Fruit fly (Drosophila melanogaster) whole organism, embryonic: ENCODE measurements around the gene CG17028.

Experiments
- Abd-B ChIP-seq: fragments of 200-800 bp; sonication (Bioruptor generic); optimal IDR thresholded peaks from 2 replicates; lab custom pipeline; 2018; ENCODE audit warnings: missing biosample characterization, mild to moderate bottlenecking, missing genetic modification characterization, moderate library complexity
- CG10267 ChIP-seq: fragments of 200-800 bp; sonication (Bioruptor generic); optimal IDR thresholded peaks from 2 replicates; lab custom pipeline; 2018; ENCODE audit warnings: missing biosample characterization, mild to moderate bottlenecking, missing genetic modification characterization, moderate library complexity
- CG10959 ChIP-seq: fragments of 200-800 bp; sonication (Bioruptor generic); IDR thresholded peaks from 2 replicates; pipeline ENCODE4 v1.3.6; 2022; ENCODE audit warnings: missing biosample characterization, missing genetic modification characterization
- CG10979 ChIP-seq: fragments of 200-800 bp; sonication (Bioruptor generic); optimal IDR thresholded peaks from 2 replicates; lab custom pipeline; 2018; ENCODE audit warnings: missing biosample characterization, mild to moderate bottlenecking, missing genetic modification characterization, moderate library complexity
- CG11398 ChIP-seq: fragments of 200-800 bp; sonication (Bioruptor generic); optimal IDR thresholded peaks from 2 replicates; lab custom pipeline; 2016; ENCODE audit warnings: missing biosample characterization, missing genetic modification characterization
- CG11560 ChIP-seq: fragments of 200-800 bp; sonication (Bioruptor generic); IDR thresholded peaks from 3 replicates; pipeline ENCODE4 v1.3.6; 2022; ENCODE audit warnings: missing biosample characterization, missing genetic modification characterization
- CG1233 ChIP-seq: fragments of 200-800 bp; sonication (Bioruptor generic); optimal IDR thresholded peaks from 4 replicates; lab custom pipeline; 2018; ENCODE audit warnings: missing biosample characterization, mild to moderate bottlenecking, missing genetic modification characterization
- CG13775 ChIP-seq: fragments of 200-800 bp; sonication (Bioruptor generic); optimal IDR thresholded peaks from 3 replicates; lab custom pipeline; 2017; ENCODE audit warnings: missing biosample characterization, mild to moderate bottlenecking, missing genetic modification characterization
- CG16779 ChIP-seq: fragments of 200-800 bp; sonication (Bioruptor generic); IDR thresholded peaks from 2 replicates; pipeline ENCODE4 v1.3.6; 2022; ENCODE audit warnings: missing biosample characterization, missing genetic modification characterization
- CG17802 ChIP-seq: fragments of 200-800 bp; sonication (Bioruptor generic); optimal IDR thresholded peaks from 2 replicates; lab custom pipeline; 2018; ENCODE audit warnings: missing biosample characterization, mild to moderate bottlenecking, missing genetic modification characterization, moderate library complexity
- CG1792 ChIP-seq: fragments of 200-800 bp; sonication (Bioruptor generic); optimal IDR thresholded peaks from 2 replicates; lab custom pipeline; 2016; ENCODE audit warnings: missing biosample characterization, missing genetic modification characterization
- CG18619 ChIP-seq: fragments of 200-800 bp; sonication (Bioruptor generic); optimal IDR thresholded peaks from 3 replicates; lab custom pipeline; 2017; ENCODE audit warnings: missing biosample characterization, mild to moderate bottlenecking, missing genetic modification characterization
- CG31365 ChIP-seq: fragments of 200-800 bp; sonication (Bioruptor generic); optimal IDR thresholded peaks from 2 replicates; lab custom pipeline; 2018; ENCODE audit warnings: missing biosample characterization, mild to moderate bottlenecking, missing genetic modification characterization
- CG3163 ChIP-seq: fragments of 200-800 bp; sonication (Bioruptor generic); optimal IDR thresholded peaks from 3 replicates; lab custom pipeline; 2016; ENCODE audit warnings: missing biosample characterization, missing genetic modification characterization
- CG33213 ChIP-seq: fragments of 200-800 bp; sonication (Bioruptor generic); optimal IDR thresholded peaks from 3 replicates; lab custom pipeline; 2016; ENCODE audit warnings: missing biosample characterization, missing genetic modification characterization
- CG3726 ChIP-seq: fragments of 200-800 bp; sonication (Bioruptor generic); IDR thresholded peaks from 3 replicates; pipeline ENCODE4, ENCODE4 v1.3.6; 2022; ENCODE audit warnings: missing biosample characterization, missing genetic modification characterization
- CG4360 ChIP-seq: fragments of 200-800 bp; sonication (Bioruptor generic); IDR thresholded peaks from 2 replicates; pipeline ENCODE4 v1.3.6; 2022; ENCODE audit warnings: missing biosample characterization, missing genetic modification characterization
- CG6654 ChIP-seq: fragments of 200-800 bp; sonication (Bioruptor generic); optimal IDR thresholded peaks from 2 replicates; lab custom pipeline; 2017; ENCODE audit warnings: missing biosample characterization, mild to moderate bottlenecking, missing genetic modification characterization
- CG6765 ChIP-seq: fragments of 200-800 bp; sonication (Bioruptor generic); optimal IDR thresholded peaks from 3 replicates; lab custom pipeline; 2017; ENCODE audit warnings: missing biosample characterization, mild to moderate bottlenecking, missing genetic modification characterization
- CG6813 ChIP-seq: fragments of 200-800 bp; sonication (Bioruptor generic); optimal IDR thresholded peaks from 2 replicates; lab custom pipeline; 2017; ENCODE audit warnings: missing biosample characterization, missing genetic modification characterization, mild to moderate bottlenecking, moderate library complexity, missing genetic modification reagents
- CG6854 ChIP-seq: fragments of 200-800 bp; sonication (Bioruptor generic); optimal IDR thresholded peaks from 3 replicates; lab custom pipeline; 2017; ENCODE audit warnings: missing biosample characterization, mild to moderate bottlenecking, missing genetic modification characterization
- CG7271 ChIP-seq: fragments of 200-800 bp; sonication (Bioruptor generic); optimal IDR thresholded peaks from 2 replicates; lab custom pipeline; 2018; ENCODE audit warnings: missing biosample characterization, mild to moderate bottlenecking, missing genetic modification characterization, moderate library complexity
- CG9215 ChIP-seq: fragments of 200-800 bp; sonication (Bioruptor generic); IDR thresholded peaks from 2 replicates; pipeline ENCODE4 v1.3.6; 2022; ENCODE audit warnings: missing biosample characterization, missing genetic modification characterization
- CG9609 ChIP-seq: fragments of 200-800 bp; sonication (Bioruptor generic); optimal IDR thresholded peaks from 3 replicates; lab custom pipeline; 2016; ENCODE audit warnings: missing biosample characterization, missing genetic modification characterization
- CHES-1-like ChIP-seq: fragments of 200-800 bp; sonication (Bioruptor generic); optimal IDR thresholded peaks from 2 replicates; lab custom pipeline; 2016; ENCODE audit warnings: missing biosample characterization, missing genetic modification characterization
- D19A ChIP-seq: fragments of 200-800 bp; optimal IDR thresholded peaks from 3 replicates; lab custom pipeline; 2019; ENCODE audit warnings: missing biosample characterization, mild to moderate bottlenecking, missing genetic modification characterization, moderate library complexity
- Fer3 ChIP-seq: fragments of 200-800 bp; sonication (Bioruptor generic); optimal IDR thresholded peaks from 2 replicates; lab custom pipeline; 2018; ENCODE audit warnings: missing biosample characterization, mild to moderate bottlenecking, missing genetic modification characterization, moderate library complexity
- Hmx ChIP-seq: fragments of 200-800 bp; sonication (Bioruptor generic); optimal IDR thresholded peaks from 2 replicates; lab custom pipeline; 2016; ENCODE audit warnings: missing biosample characterization, missing genetic modification characterization
- Lpt ChIP-seq: fragments of >200 bp; optimal IDR thresholded peaks from 2 replicates; lab custom pipeline; 2018; ENCODE audit warnings: missing biosample characterization, missing genetic modification characterization
- Oli ChIP-seq: fragments of 200-800 bp; sonication (Bioruptor generic); optimal IDR thresholded peaks from 2 replicates; lab custom pipeline; 2018; ENCODE audit warnings: missing biosample characterization, mild to moderate bottlenecking, missing genetic modification characterization, moderate library complexity
- Taf1 ChIP-seq: fragments of 200-800 bp; sonication (Bioruptor generic); IDR thresholded peaks from 2 replicates; pipeline ENCODE4 v1.3.6; 2022; ENCODE audit warnings: missing biosample characterization, missing genetic modification characterization
- bcd ChIP-seq: fragments of 200-800 bp; sonication (Bioruptor generic); optimal IDR thresholded peaks from 2 replicates; lab custom pipeline; 2017; ENCODE audit warnings: missing biosample characterization, mild to moderate bottlenecking, missing genetic modification characterization
- caup ChIP-seq: fragments of 200-800 bp; sonication (Bioruptor generic); optimal IDR thresholded peaks from 3 replicates; lab custom pipeline; 2017; ENCODE audit warnings: missing biosample characterization, mild to moderate bottlenecking, missing genetic modification characterization, moderate library complexity; ENCODE audit not compliant: severe bottlenecking
- cg ChIP-seq: fragments of 200-800 bp; sonication (Bioruptor generic); optimal IDR thresholded peaks from 3 replicates; lab custom pipeline; 2019; ENCODE audit warnings: missing biosample characterization, mild to moderate bottlenecking, missing genetic modification characterization, moderate library complexity
- corto ChIP-seq: fragments of 200-800 bp; sonication (Bioruptor generic); optimal IDR thresholded peaks from 2 replicates; lab custom pipeline; 2016; ENCODE audit warnings: missing biosample characterization, mild to moderate bottlenecking, missing genetic modification characterization, moderate library complexity
- croc ChIP-seq: fragments of 200-800 bp; sonication (Bioruptor generic); conservative IDR thresholded peaks from 3 replicates; pipeline ENCODE4 v1.3.6; 2022; ENCODE audit warnings: missing biosample characterization, missing genetic modification characterization
- dm ChIP-seq: fragments of 200-800 bp; sonication (Bioruptor generic); optimal IDR thresholded peaks from 3 replicates; lab custom pipeline; 2016; ENCODE audit warnings: missing biosample characterization, missing genetic modification characterization
- ems ChIP-seq: fragments of 200-800 bp; sonication (Bioruptor generic); optimal IDR thresholded peaks from 3 replicates; lab custom pipeline; 2016; ENCODE audit warnings: missing biosample characterization, missing genetic modification characterization
- esg ChIP-seq: fragments of 200-800 bp; sonication (Bioruptor generic); conservative IDR thresholded peaks from 2 replicates; pipeline ENCODE4 v1.3.6; 2022; ENCODE audit warnings: missing biosample characterization, missing genetic modification characterization
- exex ChIP-seq: fragments of 200-800 bp; sonication (Bioruptor generic); optimal IDR thresholded peaks from 4 replicates; lab custom pipeline; 2018; ENCODE audit warnings: missing biosample characterization, mild to moderate bottlenecking, missing genetic modification characterization, moderate library complexity
- fd96Cb ChIP-seq: fragments of 200-800 bp; sonication (Bioruptor generic); optimal IDR thresholded peaks from 2 replicates; lab custom pipeline; 2018; ENCODE audit warnings: missing biosample characterization, mild to moderate bottlenecking, missing genetic modification characterization, moderate library complexity
- gsb-n ChIP-seq: fragments of 200-800 bp; sonication (Bioruptor generic); optimal IDR thresholded peaks from 3 replicates; lab custom pipeline; 2018; ENCODE audit warnings: missing biosample characterization, mild to moderate bottlenecking, missing genetic modification characterization
- inv ChIP-seq: fragments of 200-800 bp; sonication (Bioruptor generic); IDR thresholded peaks from 2 replicates; pipeline ENCODE4 v1.3.6; 2022; ENCODE audit warnings: missing biosample characterization, missing genetic modification characterization; ENCODE audit not compliant: partially characterized antibody
- klu ChIP-seq: fragments of 200-800 bp; sonication (Bioruptor generic); IDR thresholded peaks from 2 replicates; pipeline ENCODE4 v1.3.6; 2022; ENCODE audit warnings: missing biosample characterization, missing genetic modification characterization
- lilli ChIP-seq: fragments of 200-800 bp; sonication (Bioruptor generic); optimal IDR thresholded peaks from 3 replicates; lab custom pipeline; 2016; ENCODE audit warnings: missing biosample characterization, missing genetic modification characterization
- mirr ChIP-seq: fragments of 200-800 bp; sonication (Bioruptor generic); optimal IDR thresholded peaks from 3 replicates; lab custom pipeline; 2018; ENCODE audit warnings: missing biosample characterization, mild to moderate bottlenecking, missing genetic modification characterization
- nau ChIP-seq: fragments of 200-800 bp; sonication (Bioruptor generic); optimal IDR thresholded peaks from 3 replicates; lab custom pipeline; 2017; ENCODE audit warnings: missing biosample characterization, mild to moderate bottlenecking, missing genetic modification characterization, missing genetic modification reagents
- nerfin-2 ChIP-seq: fragments of 200-800 bp; sonication (Bioruptor generic); IDR thresholded peaks from 2 replicates; pipeline ENCODE4 v1.3.6; 2022; ENCODE audit warnings: missing biosample characterization, missing genetic modification characterization; ENCODE audit not compliant: partially characterized antibody
- slp2 ChIP-seq: fragments of 200-800 bp; sonication (Bioruptor generic); optimal IDR thresholded peaks from 2 replicates; lab custom pipeline; 2016; ENCODE audit warnings: missing biosample characterization, missing genetic modification characterization
- tup ChIP-seq: fragments of 200-800 bp; sonication (Bioruptor generic); optimal IDR thresholded peaks from 2 replicates; lab custom pipeline; 2016; ENCODE audit warnings: missing biosample characterization, mild to moderate bottlenecking, missing genetic modification characterization, moderate library complexity
- vvl ChIP-seq: fragments of 200-800 bp; sonication (Bioruptor generic); IDR thresholded peaks from 2 replicates; pipeline ENCODE4 v1.3.6; 2022; ENCODE audit warnings: missing biosample characterization, missing genetic modification characterization

Gene CG17028

dm6 chr3L:16027163-16027633 lies 48.9 kb downstream of the CG17028 start (continued):
- TF ChIP-seq corto (GFP tag; lab: Kevin White, UChicago) (no peak), Lpt (no peak), CG6654 (GFP tag; lab: Kevin White, UChicago) (no peak), CG9609 (GFP tag; lab: Kevin White, UChicago) (no peak), CG10959 (GFP tag; lab: Robert Waterston, UW) (peak; percentile 48; the same call in 1 of the 2 replicates), CG31365 (tag; lab: Kevin White, UChicago) (no peak), klu (GFP tag; lab: Robert Waterston, UW) (no peak), CG33213 (GFP tag; lab: Kevin White, UChicago) (peak; percentile 21), ems (GFP tag; lab: Kevin White, UChicago) (peak; percentile 13), CG6854 (no peak), CG10979 (peak; percentile 10), cg (peak; percentile 58), vvl (no peak), bcd (peak; percentile 51), gsb-n (no peak), Fer3 (tag; lab: Kevin White, UChicago) (no peak), esg (GFP tag; lab: Robert Waterston, UW) (0 out of 2 replicates have a peak, but pooled peaks have one; percentile 14), D19A (tag; lab: Kevin White, UChicago) (peak; percentile 6), CG16779 (no peak), tup (GFP tag; lab: Kevin White, UChicago) (no peak), Oli (tag; lab: Kevin White, UChicago) (no peak), CG18619 (peak; percentile 30), CG1233 (peak; percentile 33), CG6765 (GFP tag; lab: Kevin White, UChicago) (no peak), CG1792 (GFP tag; lab: Kevin White, UChicago) (no peak), dm (GFP tag; lab: Kevin White, UChicago) (no peak), Taf1 (GFP tag; lab: Robert Waterston, UW) (no peak), CG6813 (GFP tag; lab: Kevin White, UChicago) (peak; percentile 78), CG17802 (tag; lab: Kevin White, UChicago) (no peak), CG7271 (peak; percentile 17), Hmx (GFP tag; lab: Kevin White, UChicago) (no peak), lilli (no peak), CHES-1-like (GFP tag; lab: Kevin White, UChicago) (peak; percentile 30), nau (peak; percentile 62), fd96Cb (peak; percentile 2), CG11560 (tag; lab: Robert Waterston, UW) (no peak), CG3163 (GFP tag; lab: Kevin White, UChicago) (peak; percentile 44), exex (tag; lab: Kevin White, UChicago) (no peak), croc (GFP tag; lab: Robert Waterston, UW) (no peak), slp2 (GFP tag; lab: Kevin White, UChicago) (no peak), CG9215 (GFP tag; lab: Robert Waterston, UW) (no peak), Abd-B (GFP tag; lab: Kevin White, UChicago) (no peak), inv (GFP tag; lab: Robert Waterston, UW) (no peak), CG11398 (GFP tag; lab: Kevin White, UChicago) (peak; percentile 49), nerfin-2 (GFP tag; lab: Robert Waterston, UW) (no peak), mirr (GFP tag; lab: Kevin White, UChicago) (no peak), CG3726 (GFP tag; lab: Robert Waterston, UW) (no peak), CG13775 (GFP tag; lab: Kevin White, UChicago) (no peak), CG10267 (tag; lab: Kevin White, UChicago) (peak; percentile 14), caup (GFP tag; lab: Kevin White, UChicago) (peak; percentile 35), CG4360 (peak; percentile 39; the same call in 1 of the 2 replicates)
